Worm (Caenorhabditis elegans): ENCODE measurements around the gene glb-13.

- TF ChIP-seq odd-2 (tag; optimal IDR thresholded peaks at IDR 0.05): no peak
- no peak for TF ChIP-seq ceh-31 (tag; optimal IDR thresholded peaks at IDR 0.05)
- no peak for TF ChIP-seq ama-1 (optimal IDR thresholded peaks at IDR 0.05)
- TF ChIP-seq tbx-2 (tag; optimal IDR thresholded peaks at IDR 0.05): no peak
- no peak for TF ChIP-seq Y22D7AL.16 (tag; optimal IDR thresholded peaks at IDR 0.05)
- no peak for TF ChIP-seq unc-55 (GFP tag; optimal IDR thresholded peaks at IDR 0.05)
- no peak for TF ChIP-seq nhr-11 (tag; optimal IDR thresholded peaks at IDR 0.05)
- no peak for TF ChIP-seq fkh-6 (tag; optimal IDR thresholded peaks at IDR 0.05)
- TF ChIP-seq ceh-2 (tag; optimal IDR thresholded peaks at IDR 0.05): no peak
These were observed 27.8 kb upstream of the glb-13 start for ce11 chrX:12406037-12406436.
